Worm (Caenorhabditis elegans): ENCODE data around the gene clec-230.

clec-230 gene

ce11 chrV:15349044-15349443, at the start of gene clec-230:
TSS of gene clec-230 (minus strand) at chrV:15349144.
- no peak for TF ChIP-seq attf-3 (GFP tag; conservative IDR thresholded peaks at IDR 0.05)
- TF ChIP-seq nfya-1 (tag; optimal IDR thresholded peaks at IDR 0.05; ENCODE audit: borderline replicate concordance, insufficient read depth): no peak
- TF ChIP-seq egl-18 (GFP tag; IDR thresholded peaks at IDR 0.05): no peak

ce11 chrV:15398728-15399127, 49.8 kb upstream of the clec-230 start, which contains the start of gene fbxa-199:
TSS of gene fbxa-199 (minus strand) at chrV:15398828.
- TF ChIP-seq lsl-1 (GFP tag; optimal IDR thresholded peaks at IDR 0.05) (no peak), C06A6.2 (GFP tag; conservative IDR thresholded peaks at IDR 0.05) (no peak), somi-1 (GFP tag; optimal IDR thresholded peaks at IDR 0.05) (no peak), F22D6.2 (tag; optimal IDR thresholded peaks at IDR 0.05) (no peak), cebp-2 (GFP tag; IDR thresholded peaks at IDR 0.05) (no peak), mes-4 (tag; optimal IDR thresholded peaks at IDR 0.05) (no peak), ztf-25 (GFP tag; IDR thresholded peaks at IDR 0.05) (no peak), rcor-1 (GFP tag; IDR thresholded peaks at IDR 0.05) (no peak), ccch-3 (GFP tag; optimal IDR thresholded peaks at IDR 0.05) (no peak), egrh-3 (GFP tag; IDR thresholded peaks at IDR 0.05) (no peak), tlf-1 (GFP tag; optimal IDR thresholded peaks at IDR 0.05) (no peak), xnd-1 (tag; optimal IDR thresholded peaks at IDR 0.05) (no peak), sptf-2 (GFP tag; optimal IDR thresholded peaks at IDR 0.05) (no peak)

- TF ChIP-seq unc-130 (GFP tag; optimal IDR thresholded peaks at IDR 0.05) (no peak), nfya-1 (tag; optimal IDR thresholded peaks at IDR 0.05; ENCODE audit: borderline replicate concordance, insufficient read depth) (no peak), die-1 (tag; optimal IDR thresholded peaks at IDR 0.05) (no peak), F57C9.4 (tag; optimal IDR thresholded peaks at IDR 0.05) (no peak), D2030.7 (GFP tag; IDR thresholded peaks at IDR 0.05) (0 out of 2 replicates have a peak, but pooled peaks have one; percentile 10), somi-1 (GFP tag; optimal IDR thresholded peaks at IDR 0.05) (no peak), ceh-27 (GFP tag; optimal IDR thresholded peaks at IDR 0.05) (no peak), lin-35 (GFP tag; optimal IDR thresholded peaks at IDR 0.05) (peak in 1 of 3 experiments; percentile 2), hrde-1 (tag; optimal IDR thresholded peaks at IDR 0.05; ENCODE audit: borderline replicate concordance) (peak; percentile 82), ztf-22 (GFP tag; optimal IDR thresholded peaks at IDR 0.05) (no peak), cebp-1 (GFP tag; IDR thresholded peaks at IDR 0.05) (no peak), cebp-1 (tag; optimal IDR thresholded peaks at IDR 0.05) (no peak), K12H6.12 (tag; optimal IDR thresholded peaks at IDR 0.05) (no peak), B0261.1 (tag; optimal IDR thresholded peaks at IDR 0.05) (peak; percentile 12), madf-6 (GFP tag; IDR thresholded peaks at IDR 0.05) (peak; percentile 73), tlf-1 (GFP tag; optimal IDR thresholded peaks at IDR 0.05) (peak; percentile 63), ZK185.1 (tag; optimal IDR thresholded peaks at IDR 0.05; ENCODE audit: poor library complexity, severe bottlenecking) (no peak), mxl-1 (tag; optimal IDR thresholded peaks at IDR 0.05) (no peak), snpc-4 (GFP tag; optimal IDR thresholded peaks at IDR 0.05) (peak; percentile 29), snpc-4 (tag; optimal IDR thresholded peaks at IDR 0.05) (no peak), ceh-100 (GFP tag; IDR thresholded peaks at IDR 0.05) (no peak; the same call in 1 of the 2 replicates), lsy-27 (tag; optimal IDR thresholded peaks at IDR 0.05; ENCODE audit: borderline replicate concordance, insufficient read depth) (no peak), C17E4.6 (GFP tag; IDR thresholded peaks at IDR 0.05) (0 out of 2 replicates have a peak, but pooled peaks have one; percentile 12), akir-1 (GFP tag; optimal IDR thresholded peaks at IDR 0.05) (no peak), madf-10 (tag; optimal IDR thresholded peaks at IDR 0.05) (no peak), rpc-1 (optimal IDR thresholded peaks at IDR 0.05) (no peak), rpc-1 (tag; optimal IDR thresholded peaks at IDR 0.05) (peak; percentile 10), T26A5.8 (tag; optimal IDR thresholded peaks at IDR 0.05) (no peak), dox-1 (GFP tag; IDR thresholded peaks at IDR 0.05) (no peak), ztf-18 (tag; optimal IDR thresholded peaks at IDR 0.05) (no peak), lin-26 (GFP tag; IDR thresholded peaks at IDR 0.05) (peak; percentile 50; the same call in 1 of the 2 replicates), hsf-1 (GFP tag; IDR thresholded peaks at IDR 0.05) (peak; percentile 83), ztf-25 (GFP tag; IDR thresholded peaks at IDR 0.05) (no peak), fkh-3 (tag; optimal IDR thresholded peaks at IDR 0.05) (no peak)
Observed at ce11 chrV:15397139-15397538, 48.2 kb upstream of the clec-230 start.

Data from whole organism, young adult.